Worm (Caenorhabditis elegans): ENCODE data around the gene F21D5.6.

DNA sequence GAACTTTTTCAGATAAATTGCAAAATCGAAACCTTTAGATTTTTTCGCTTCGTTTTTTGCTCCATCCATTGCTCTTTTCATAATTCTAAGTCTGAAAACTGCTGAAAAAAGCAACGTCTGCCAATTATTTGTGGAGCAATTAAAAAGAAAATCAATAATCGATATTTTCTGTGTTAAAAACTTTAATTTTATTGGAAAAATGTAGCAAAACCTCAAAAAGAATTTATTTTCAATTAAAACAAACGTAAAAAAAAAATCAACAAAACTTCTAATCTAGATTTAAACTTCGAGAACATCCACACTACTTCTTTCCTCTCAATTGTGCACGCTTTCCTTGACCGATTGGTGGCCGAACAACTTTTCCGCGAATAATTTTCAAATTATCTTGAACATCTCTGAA is 1.9 kb downstream of the F21D5.6 start, which contains the start of gene F21D5.5:
- no peak for TF ChIP-seq pha-4 (tag; optimal IDR thresholded peaks at IDR 0.05)
- TF ChIP-seq rcor-1 (GFP tag; IDR thresholded peaks at IDR 0.05) = no peak
- no peak for TF ChIP-seq attf-3 (GFP tag; conservative IDR thresholded peaks at IDR 0.05)
- TF ChIP-seq unc-62 (GFP tag; optimal IDR thresholded peaks at IDR 0.05) = no peak
- no peak for TF ChIP-seq die-1 (tag; optimal IDR thresholded peaks at IDR 0.05)

Measured in whole organism, young adult.